Worm (Caenorhabditis elegans) whole organism, L1 larva: Measurements from ENCODE around the gene cutl-29.
A peak's percentile ranks its signal among the peaks of the same experiment; 100 is the strongest.

ENCODE experiments used
- C34B4.2 ChIP-seq: sonication (generic microtip); optimal IDR thresholded peaks from 2 replicates; lab custom pipeline; 2017; ENCODE audit warnings: mild to moderate bottlenecking, missing genetic modification characterization, missing compliant biosample characterization
- F16B12.6 ChIP-seq: fragments of 150-350 bp; optimal IDR thresholded peaks from 2 replicates; lab custom pipeline; 2014; ENCODE audit warnings: missing biosample characterization, missing genetic modification characterization
- Y116A8C.19 ChIP-seq: sonication (generic microtip); optimal IDR thresholded peaks from 2 replicates; lab custom pipeline; 2016; ENCODE audit warnings: missing compliant biosample characterization, missing genetic modification characterization, borderline replicate concordance
- aha-1 ChIP-seq: fragments of 150-350 bp; optimal IDR thresholded peaks from 2 replicates; lab custom pipeline; 2014; ENCODE audit warnings: missing biosample characterization, missing genetic modification characterization
- ama-1 ChIP-seq: fragments of 150-350 bp; optimal IDR thresholded peaks from 2 replicates; lab custom pipeline; 2014
- blmp-1 ChIP-seq: fragments of 150-350 bp; optimal IDR thresholded peaks from 2 replicates; lab custom pipeline; 2014; ENCODE audit warnings: missing biosample characterization, missing genetic modification characterization
- ceh-63 ChIP-seq: fragments of 200-800 bp; sonication (Bioruptor generic); optimal IDR thresholded peaks from 2 replicates; lab custom pipeline; 2018; ENCODE audit warnings: mild to moderate bottlenecking, missing genetic modification characterization, missing compliant biosample characterization
- ceh-8 ChIP-seq: fragments of 200-800 bp; sonication (Bioruptor generic); optimal IDR thresholded peaks from 2 replicates; lab custom pipeline; 2018; ENCODE audit warnings: mild to moderate bottlenecking, missing genetic modification characterization, moderate library complexity, missing compliant biosample characterization
- ces-1 ChIP-seq: fragments of 150-350 bp; optimal IDR thresholded peaks from 2 replicates; lab custom pipeline; 2014; ENCODE audit warnings: missing biosample characterization, missing genetic modification reagents, missing genetic modification characterization
- dpl-1 ChIP-seq, 3 experiments: fragments of 150-350 bp in 2 of 3; sonication (generic microtip) in 1 of 3; optimal IDR thresholded peaks; 2 replicates each; lab custom pipeline; 2014 to 2017; ENCODE audit warnings: missing biosample characterization in 3 of 3, missing genetic modification characterization in 3 of 3, missing genetic modification reagents in 3 of 3
- efl-1 ChIP-seq, 4 experiments: fragments of 150-350 bp; optimal IDR thresholded peaks in 3 of 4; peaks in 1 of 4; 1 replicate in 1 of 4; 2 replicates in 3 of 4; lab custom pipeline; 2014; ENCODE audit warnings: missing biosample characterization in 2 of 4, missing genetic modification characterization in 2 of 4, missing genetic modification reagents in 2 of 4
- egl-13 ChIP-seq: sonication (generic microtip); optimal IDR thresholded peaks from 2 replicates; lab custom pipeline; 2016; ENCODE audit warnings: missing genotype, missing genetic modification reagents, missing genetic modification characterization, missing compliant biosample characterization
- elt-3 ChIP-seq, 6 experiments: fragments of 150-350 bp in 1 of 6; sonication (generic microtip); optimal IDR thresholded peaks; 2 replicates each; lab custom pipeline; 2017 to 2018; ENCODE audit warnings: missing biosample characterization in 6 of 6, missing genetic modification characterization in 6 of 6, inconsistent platforms in 1 of 6
- fkh-10 ChIP-seq: sonication (generic microtip); optimal IDR thresholded peaks from 2 replicates; lab custom pipeline; 2017; ENCODE audit warnings: missing biosample characterization, missing genetic modification reagents, missing genetic modification characterization
- fkh-4 ChIP-seq: sonication (generic microtip); optimal IDR thresholded peaks from 2 replicates; lab custom pipeline; 2016; ENCODE audit warnings: missing compliant biosample characterization, missing genetic modification characterization, borderline replicate concordance
- hlh-17 ChIP-seq: fragments of 200-800 bp; sonication (Bioruptor generic); optimal IDR thresholded peaks from 2 replicates; lab custom pipeline; 2018; ENCODE audit warnings: missing genetic modification characterization, mild to moderate bottlenecking, missing compliant biosample characterization, moderate library complexity, borderline replicate concordance
- hlh-4 ChIP-seq: sonication (generic microtip); optimal IDR thresholded peaks from 2 replicates; lab custom pipeline; 2016; ENCODE audit warnings: mild to moderate bottlenecking, missing genetic modification characterization, missing compliant biosample characterization
- hpl-2 ChIP-seq: fragments of 150-350 bp; optimal IDR thresholded peaks from 2 replicates; lab custom pipeline; 2014; ENCODE audit warnings: missing biosample characterization, missing genetic modification reagents, missing genetic modification characterization
- isw-1 ChIP-seq: fragments of 200-800 bp; sonication (Bioruptor generic); IDR thresholded peaks from 2 replicates; pipeline ENCODE4 v1.3.6; 2022; ENCODE audit warnings: missing genetic modification characterization, missing compliant biosample characterization
- lin-13 ChIP-seq: fragments of 150-350 bp; optimal IDR thresholded peaks from 2 replicates; lab custom pipeline; 2014; ENCODE audit warnings: missing biosample characterization, missing genetic modification reagents, missing genetic modification characterization
- lin-14 ChIP-seq: fragments of 200-800 bp; sonication (Bioruptor generic); optimal IDR thresholded peaks from 2 replicates; lab custom pipeline; 2018; ENCODE audit warnings: mild to moderate bottlenecking, missing genetic modification characterization, moderate library complexity, missing compliant biosample characterization
- lin-35 ChIP-seq, 2 experiments: fragments of 150-350 bp; optimal IDR thresholded peaks; 2 replicates each; lab custom pipeline; 2014; ENCODE audit warnings: missing biosample characterization in 2 of 2, missing genetic modification characterization in 2 of 2, missing genetic modification reagents in 2 of 2
- lir-3 ChIP-seq: sonication (generic microtip); optimal IDR thresholded peaks from 2 replicates; lab custom pipeline; 2016; ENCODE audit warnings: mild to moderate bottlenecking, missing genetic modification characterization, moderate library complexity, missing compliant biosample characterization; ENCODE audit not compliant: poor library complexity
- mab-9 ChIP-seq: fragments of 200-800 bp; sonication (Bioruptor generic); IDR thresholded peaks from 2 replicates; pipeline ENCODE4 v1.3.6; 2022; ENCODE audit warnings: missing genetic modification reagents, missing genetic modification characterization, missing compliant biosample characterization
- mep-1 ChIP-seq: fragments of 150-350 bp; optimal IDR thresholded peaks from 2 replicates; lab custom pipeline; 2014; ENCODE audit warnings: missing biosample characterization, missing genetic modification characterization
- nhr-11 ChIP-seq: fragments of 150-350 bp; optimal IDR thresholded peaks from 2 replicates; lab custom pipeline; 2014; ENCODE audit warnings: missing biosample characterization, missing genetic modification characterization
- nhr-12 ChIP-seq: sonication (generic microtip); optimal IDR thresholded peaks from 2 replicates; lab custom pipeline; 2017; ENCODE audit warnings: missing biosample characterization, missing genetic modification characterization
- nhr-19 ChIP-seq: fragments of 200-800 bp; sonication (Bioruptor generic); conservative IDR thresholded peaks from 2 replicates; pipeline ENCODE4 v1.3.6; 2022; ENCODE audit warnings: missing genetic modification characterization, missing compliant biosample characterization
- nhr-237 ChIP-seq: fragments of 150-350 bp; optimal IDR thresholded peaks from 2 replicates; lab custom pipeline; 2014; ENCODE audit warnings: missing biosample characterization, missing genetic modification characterization
- nhr-28 ChIP-seq: fragments of 150-350 bp; optimal IDR thresholded peaks from 2 replicates; lab custom pipeline; 2014; ENCODE audit warnings: missing biosample characterization, missing genetic modification characterization
- nhr-76 ChIP-seq: sonication (generic microtip); optimal IDR thresholded peaks from 2 replicates; lab custom pipeline; 2017; ENCODE audit warnings: missing biosample characterization, missing genetic modification characterization
- nhr-85 ChIP-seq: sonication (generic microtip); peaks from one replicate; lab custom pipeline; 2016; ENCODE audit warnings: missing genetic modification characterization, inconsistent platforms, missing compliant biosample characterization
- pag-3 ChIP-seq: sonication (generic microtip); optimal IDR thresholded peaks from 2 replicates; lab custom pipeline; 2017; ENCODE audit warnings: missing genetic modification characterization, mild to moderate bottlenecking, missing compliant biosample characterization, antibody characterized with exemption, borderline replicate concordance; ENCODE audit not compliant: insufficient read depth
- pax-3 ChIP-seq: fragments of 200-800 bp; sonication (Bioruptor generic); optimal IDR thresholded peaks from 2 replicates; lab custom pipeline; 2018; ENCODE audit warnings: mild to moderate bottlenecking, missing genetic modification characterization, moderate library complexity, missing compliant biosample characterization
- rnt-1 ChIP-seq: sonication (generic microtip); optimal IDR thresholded peaks from 2 replicates; lab custom pipeline; 2016; ENCODE audit warnings: mild to moderate bottlenecking, missing genetic modification characterization, moderate library complexity, missing compliant biosample characterization
- skn-1 ChIP-seq: fragments of 150-350 bp; optimal IDR thresholded peaks from 2 replicates; lab custom pipeline; 2014; ENCODE audit warnings: missing biosample characterization, missing genetic modification characterization
- snu-23 ChIP-seq: sonication (generic microtip); optimal IDR thresholded peaks from 2 replicates; lab custom pipeline; 2016; ENCODE audit warnings: missing genetic modification characterization, missing compliant biosample characterization
- sox-4 ChIP-seq: sonication (generic microtip); optimal IDR thresholded peaks from 2 replicates; lab custom pipeline; 2016; ENCODE audit warnings: missing genetic modification characterization, missing compliant biosample characterization
- sptf-1 ChIP-seq: fragments of 150-350 bp; optimal IDR thresholded peaks from 2 replicates; lab custom pipeline; 2014; ENCODE audit warnings: missing biosample characterization, missing genetic modification characterization
- swsn-7 ChIP-seq: sonication (generic microtip); optimal IDR thresholded peaks from 2 replicates; lab custom pipeline; 2016; ENCODE audit warnings: missing genetic modification characterization, missing compliant biosample characterization
- tbx-2 ChIP-seq: sonication (generic microtip); optimal IDR thresholded peaks from 2 replicates; lab custom pipeline; 2016; ENCODE audit warnings: missing genetic modification characterization, missing compliant biosample characterization
- tlp-1 ChIP-seq: fragments of 150-350 bp; optimal IDR thresholded peaks from 2 replicates; lab custom pipeline; 2014; ENCODE audit warnings: missing biosample characterization, missing genetic modification characterization
- unc-62 ChIP-seq: fragments of 150-350 bp; optimal IDR thresholded peaks from 2 replicates; lab custom pipeline; 2014; ENCODE audit warnings: missing biosample characterization, missing genetic modification reagents, missing genetic modification characterization
- unc-98 ChIP-seq: fragments of 200-800 bp; sonication (Bioruptor generic); IDR thresholded peaks from 2 replicates; pipeline ENCODE4 v1.3.6; 2022; ENCODE audit warnings: missing genetic modification characterization, missing compliant biosample characterization
- xbp-1 ChIP-seq: sonication (generic microtip); optimal IDR thresholded peaks from 2 replicates; lab custom pipeline; 2016; ENCODE audit warnings: missing genetic modification characterization, missing compliant biosample characterization
- zag-1 ChIP-seq: fragments of 150-350 bp; optimal IDR thresholded peaks from 2 replicates; lab custom pipeline; 2014; ENCODE audit warnings: missing biosample characterization, missing genetic modification characterization
- zip-4 ChIP-seq: fragments of 200-800 bp; sonication (Bioruptor generic); optimal IDR thresholded peaks from 2 replicates; lab custom pipeline; 2018; ENCODE audit warnings: mild to moderate bottlenecking, missing genetic modification characterization, moderate library complexity, missing compliant biosample characterization

cutl-29 gene

DNA sequence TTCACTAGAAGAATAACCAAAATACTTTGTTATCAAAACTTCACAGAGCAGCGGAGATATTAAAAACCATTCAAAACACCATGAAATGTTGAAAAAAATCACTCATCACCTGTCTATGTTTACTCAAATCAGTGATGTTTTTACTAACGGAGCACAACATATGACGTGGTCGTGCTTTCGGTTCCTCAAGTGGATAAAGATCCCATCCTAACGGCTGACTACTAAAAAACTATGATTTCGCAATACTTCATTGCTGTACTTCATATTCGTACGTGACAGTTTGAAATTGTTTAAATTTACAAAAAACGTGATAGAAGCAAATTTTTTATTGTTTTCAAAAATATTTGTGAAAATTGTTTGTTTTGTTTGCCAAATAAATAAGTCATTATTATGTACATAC is 13.1 kb downstream of the cutl-29 start:
- no peak for TF ChIP-seq hpl-2 (GFP tag; lab: Kevin White, UChicago)
- TF ChIP-seq zip-4 (GFP tag; lab: Kevin White, UChicago): peak; percentile 62
- TF ChIP-seq tbx-2 (tag; lab: Kevin White, UChicago): no peak
- no peak for TF ChIP-seq efl-1 (optimal IDR thresholded peaks at IDR 0.05; lab: Kevin White, UChicago)
- peak in 1 of 2 experiments; percentile 20 for TF ChIP-seq efl-1 (GFP tag; optimal IDR thresholded peaks at IDR 0.05 in 1 of 2; lab: Kevin White, UChicago)
- TF ChIP-seq F16B12.6 (tag; lab: Kevin White, UChicago): no peak

DNA sequence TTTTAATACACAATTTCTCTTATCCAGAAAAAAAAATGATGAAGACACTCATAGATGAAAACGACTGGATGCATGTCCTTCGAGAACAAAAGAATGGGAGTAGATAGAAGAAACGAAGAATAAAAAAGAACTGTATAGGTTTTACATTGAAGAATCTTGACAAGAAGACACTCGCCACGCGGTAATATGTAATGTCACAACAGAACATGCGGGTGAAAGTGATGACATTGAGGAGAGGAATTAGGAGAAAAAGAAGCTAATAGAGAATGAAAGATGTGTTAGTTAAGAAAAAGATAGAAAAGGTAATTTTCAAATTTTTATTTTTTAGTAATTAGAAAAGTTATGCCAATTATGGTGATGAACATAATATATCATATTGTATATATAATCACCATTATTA is 15.4 kb downstream of the cutl-29 start:
- TF ChIP-seq mep-1: no peak
- no peak for TF ChIP-seq isw-1 (GFP tag; lab: Robert Waterston, UW)
- TF ChIP-seq aha-1 (tag; lab: Kevin White, UChicago): no peak
- TF ChIP-seq mab-9: no peak
- no peak for TF ChIP-seq rnt-1 (tag; lab: Kevin White, UChicago)
- TF ChIP-seq fkh-10 (GFP tag; lab: Kevin White, UChicago): no peak
- TF ChIP-seq lin-35 (GFP tag; optimal IDR thresholded peaks at IDR 0.05; lab: Kevin White, UChicago): no peak
- TF ChIP-seq lin-13 (GFP tag; lab: Kevin White, UChicago): no peak
- no peak for TF ChIP-seq fkh-4 (tag; lab: Kevin White, UChicago)
- TF ChIP-seq ceh-8 (GFP tag; lab: Kevin White, UChicago): no peak
- no peak for TF ChIP-seq snu-23 (GFP tag; lab: Kevin White, UChicago)
- peak in 1 of 6 experiments; percentile 70 for TF ChIP-seq elt-3 (tag; optimal IDR thresholded peaks at IDR 0.05; lab: Kevin White, UChicago)
- no peak for TF ChIP-seq nhr-237
- TF ChIP-seq nhr-85 (tag; lab: Kevin White, UChicago): peak; percentile 85
- no peak for TF ChIP-seq nhr-12 (tag; lab: Kevin White, UChicago)
- peak; percentile 42 for TF ChIP-seq skn-1 (tag; lab: Kevin White, UChicago)
- no peak for TF ChIP-seq efl-1 (optimal IDR thresholded peaks at IDR 0.05; lab: Kevin White, UChicago)
- peak in 1 of 2 experiments; percentile 90 for TF ChIP-seq efl-1 (GFP tag; optimal IDR thresholded peaks at IDR 0.05 in 1 of 2; lab: Kevin White, UChicago)
- peak; percentile 95 for TF ChIP-seq blmp-1
- TF ChIP-seq xbp-1: no peak
- no peak for TF ChIP-seq nhr-19 (GFP tag; lab: Robert Waterston, UW)
- peak; percentile 67 for TF ChIP-seq lin-14 (GFP tag; lab: Kevin White, UChicago)
- TF ChIP-seq, all 84 proteins: peak for 6

DNA sequence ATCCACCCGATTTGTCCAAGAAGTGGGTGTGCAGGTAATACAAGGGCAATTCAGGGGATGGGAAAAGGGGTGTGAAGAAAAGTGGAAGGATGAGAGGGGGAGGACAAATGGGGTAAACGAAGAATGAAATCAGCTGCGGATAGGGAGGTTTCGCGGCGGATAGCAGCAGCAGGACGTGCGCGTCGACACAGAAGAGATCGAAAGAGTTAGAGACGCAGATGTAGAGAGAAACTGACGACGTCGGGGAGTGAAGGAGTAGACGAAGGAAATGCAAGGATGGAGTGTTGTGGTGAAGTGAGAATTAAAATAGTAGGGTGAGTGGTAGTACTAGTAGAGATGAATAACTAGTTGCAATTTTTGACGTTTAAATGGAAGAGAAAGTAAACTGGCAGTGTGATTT is 18.5 kb downstream of the cutl-29 start, which contains the start of gene M60.6:
Gene M60.6 (minus strand): TSS at position 166 of the 400 bp plus-strand sequence.
- TF ChIP-seq hlh-4 (tag; lab: Kevin White, UChicago) (no peak), egl-13 (tag; lab: Kevin White, UChicago) (peak; percentile 32), unc-98 (no peak), lin-14 (GFP tag; lab: Kevin White, UChicago) (peak; percentile 84), nhr-28 (no peak), lir-3 (tag; lab: Kevin White, UChicago) (no peak), Y116A8C.19 (tag; lab: Kevin White, UChicago) (no peak), zag-1 (tag; lab: Kevin White, UChicago) (no peak), swsn-7 (tag; lab: Kevin White, UChicago) (peak; percentile 49), pax-3 (tag; lab: Kevin White, UChicago) (no peak), ces-1 (GFP tag; lab: Kevin White, UChicago) (no peak), tlp-1 (tag; lab: Kevin White, UChicago) (no peak), ama-1 (lab: Kevin White, UChicago) (no peak), xbp-1 (peak; percentile 28), pag-3 (tag; lab: Kevin White, UChicago) (no peak), mab-9 (no peak), efl-1 (optimal IDR thresholded peaks at IDR 0.05; lab: Kevin White, UChicago) (peak; percentile 16 to 32), efl-1 (GFP tag; optimal IDR thresholded peaks at IDR 0.05 in 1 of 2; lab: Kevin White, UChicago) (no peak), ceh-63 (GFP tag; lab: Kevin White, UChicago) (no peak), unc-62 (no peak), sox-4 (tag; lab: Kevin White, UChicago) (peak; percentile 29), mep-1 (peak; percentile 64), nhr-76 (tag; lab: Kevin White, UChicago) (no peak), zip-4 (GFP tag; lab: Kevin White, UChicago) (no peak), nhr-85 (tag; lab: Kevin White, UChicago) (peak; percentile 87), hlh-17 (GFP tag; lab: Kevin White, UChicago) (no peak), sptf-1 (tag; lab: Kevin White, UChicago) (no peak), blmp-1 (peak; percentile 76), dpl-1 (GFP tag; optimal IDR thresholded peaks at IDR 0.05; lab: Kevin White, UChicago) (no peak), C34B4.2 (tag; lab: Kevin White, UChicago) (no peak), fkh-4 (tag; lab: Kevin White, UChicago) (no peak), nhr-11 (tag; lab: Kevin White, UChicago) (no peak), lin-35 (GFP tag; optimal IDR thresholded peaks at IDR 0.05; lab: Kevin White, UChicago) (peak; percentile 4 to 5)
